Fruit fly (Drosophila melanogaster) whole organism: ENCODE measurements around the gene Pkcdelta.

Experiments
- CG8478 ChIP-seq: fragments of >200 bp; optimal IDR thresholded peaks from 2 replicates; lab custom pipeline; 2018; ENCODE audit warnings: inconsistent platforms
- Dll ChIP-seq: fragments of >200 bp; optimal IDR thresholded peaks from 2 replicates; lab custom pipeline; 2017
- EcR ChIP-seq, 2 experiments: fragments of >200 bp; optimal IDR thresholded peaks; 2 replicates each; lab custom pipeline; 2017; ENCODE audit warnings: missing biosample characterization in 2 of 2, missing genetic modification characterization in 2 of 2, missing genetic modification reagents in 2 of 2
- pan ChIP-seq: fragments of >200 bp; optimal IDR thresholded peaks from 2 replicates; lab custom pipeline; 2017
- psq ChIP-seq: fragments of >200 bp; optimal IDR thresholded peaks from 2 replicates; lab custom pipeline; 2017
- usp ChIP-seq: fragments of >200 bp; optimal IDR thresholded peaks from 2 replicates; lab custom pipeline; 2017; ENCODE audit warnings: missing biosample characterization, missing genetic modification characterization, mixed read lengths

The Pkcdelta gene

dm6 chrX:12431924-12432323 is at the start of gene Pkcdelta:
Gene Pkcdelta (plus strand): TSS chrX:12432224.
- TF ChIP-seq psq (lab: Kevin White, UChicago), result no peak
- no peak for TF ChIP-seq CG8478
- TF ChIP-seq usp (GFP tag; lab: Kevin White, UChicago), result no peak
- TF ChIP-seq EcR (GFP tag; optimal IDR thresholded peaks at IDR 0.05; lab: Kevin White, UChicago), result no peak
- TF ChIP-seq pan (lab: Kevin White, UChicago), result no peak
- TF ChIP-seq Dll, result no peak

dm6 chrX:12386255-12386654 is 45.8 kb upstream of the Pkcdelta start:
- TF ChIP-seq pan (lab: Kevin White, UChicago), result no peak
- TF ChIP-seq Dll, result no peak
- no peak for TF ChIP-seq CG8478
- no peak for TF ChIP-seq usp (GFP tag; lab: Kevin White, UChicago)
- no peak for TF ChIP-seq psq (lab: Kevin White, UChicago)
- no peak for TF ChIP-seq EcR (GFP tag; optimal IDR thresholded peaks at IDR 0.05; lab: Kevin White, UChicago)

- TF ChIP-seq Dll, result no peak
- no peak for TF ChIP-seq psq (lab: Kevin White, UChicago)
- TF ChIP-seq CG8478, result no peak
- TF ChIP-seq EcR (GFP tag; optimal IDR thresholded peaks at IDR 0.05; lab: Kevin White, UChicago), result no peak
- no peak for TF ChIP-seq usp (GFP tag; lab: Kevin White, UChicago)
- TF ChIP-seq pan (lab: Kevin White, UChicago), result no peak
These were observed 42.9 kb upstream of the Pkcdelta start for dm6 chrX:12389138-12389537.

dm6 chrX:12391732-12392131 is 40.3 kb upstream of the Pkcdelta start:
- no peak for TF ChIP-seq usp (GFP tag; lab: Kevin White, UChicago)
- TF ChIP-seq Dll, result no peak
- TF ChIP-seq pan (lab: Kevin White, UChicago), result no peak
- no peak for TF ChIP-seq EcR (GFP tag; optimal IDR thresholded peaks at IDR 0.05; lab: Kevin White, UChicago)
- TF ChIP-seq CG8478, result no peak
- no peak for TF ChIP-seq psq (lab: Kevin White, UChicago)

dm6 chrX:12408377-12408911 is 23.6 kb upstream of the Pkcdelta start, which contains the start of the genes CG32651 and CG2574:
Gene CG32651 (minus strand): TSS chrX:12408477.
Gene CG2574 (plus strand): TSS chrX:12408861.
- TF ChIP-seq CG8478 (no peak), psq (lab: Kevin White, UChicago) (no peak), usp (GFP tag; lab: Kevin White, UChicago) (no peak), pan (lab: Kevin White, UChicago) (no peak), EcR (GFP tag; optimal IDR thresholded peaks at IDR 0.05; lab: Kevin White, UChicago) (no peak), Dll (no peak)

dm6 chrX:12431466-12431865 is 558 bp upstream of the Pkcdelta start:
- TF ChIP-seq EcR (GFP tag; optimal IDR thresholded peaks at IDR 0.05; lab: Kevin White, UChicago), result no peak
- no peak for TF ChIP-seq psq (lab: Kevin White, UChicago)

- TF ChIP-seq EcR (GFP tag; optimal IDR thresholded peaks at IDR 0.05; lab: Kevin White, UChicago) (no peak), CG8478 (no peak), psq (lab: Kevin White, UChicago) (no peak)
These were observed 2.6 kb downstream of the Pkcdelta start for dm6 chrX:12434604-12435003.

- TF ChIP-seq psq (lab: Kevin White, UChicago) (no peak), EcR (GFP tag; optimal IDR thresholded peaks at IDR 0.05; lab: Kevin White, UChicago) (no peak), Dll (no peak), CG8478 (no peak), pan (lab: Kevin White, UChicago) (no peak), usp (GFP tag; lab: Kevin White, UChicago) (no peak)
These were observed 5.1 kb downstream of the Pkcdelta start for dm6 chrX:12437099-12437498.

- TF ChIP-seq EcR (GFP tag; optimal IDR thresholded peaks at IDR 0.05; lab: Kevin White, UChicago) (no peak), Dll (no peak), psq (lab: Kevin White, UChicago) (no peak), pan (lab: Kevin White, UChicago) (no peak)
These were observed 15.8 kb downstream of the Pkcdelta start for dm6 chrX:12447874-12448273.

- TF ChIP-seq EcR (GFP tag; optimal IDR thresholded peaks at IDR 0.05; lab: Kevin White, UChicago), result no peak
- no peak for TF ChIP-seq psq (lab: Kevin White, UChicago)
- no peak for TF ChIP-seq usp (GFP tag; lab: Kevin White, UChicago)
- TF ChIP-seq pan (lab: Kevin White, UChicago), result no peak
- no peak for TF ChIP-seq Dll
These were observed 21.7 kb downstream of the Pkcdelta start for dm6 chrX:12453704-12454103.

dm6 chrX:12454358-12454757 is 22.3 kb downstream of the Pkcdelta start, which contains the start of gene CG15927:
Gene CG15927 (plus strand): TSS chrX:12454729.
- TF ChIP-seq Dll, result no peak
- TF ChIP-seq CG8478, result no peak
- TF ChIP-seq EcR (GFP tag; optimal IDR thresholded peaks at IDR 0.05; lab: Kevin White, UChicago), result no peak
- no peak for TF ChIP-seq usp (GFP tag; lab: Kevin White, UChicago)
- TF ChIP-seq pan (lab: Kevin White, UChicago), result no peak
- no peak for TF ChIP-seq psq (lab: Kevin White, UChicago)

dm6 chrX:12455891-12456290 is 23.9 kb downstream of the Pkcdelta start:
- no peak for TF ChIP-seq psq (lab: Kevin White, UChicago)
- no peak for TF ChIP-seq usp (GFP tag; lab: Kevin White, UChicago)
- TF ChIP-seq Dll, result no peak
- no peak for TF ChIP-seq CG8478
- TF ChIP-seq pan (lab: Kevin White, UChicago), result no peak
- TF ChIP-seq EcR (GFP tag; optimal IDR thresholded peaks at IDR 0.05; lab: Kevin White, UChicago), result no peak

- TF ChIP-seq Dll (no peak), pan (lab: Kevin White, UChicago) (no peak), psq (lab: Kevin White, UChicago) (no peak), CG8478 (no peak), EcR (GFP tag; optimal IDR thresholded peaks at IDR 0.05; lab: Kevin White, UChicago) (no peak), usp (GFP tag; lab: Kevin White, UChicago) (no peak)
These were observed 25.7 kb downstream of the Pkcdelta start, which contains the start of gene CG15731 for dm6 chrX:12457713-12458233. Gene CG15731 (minus strand): TSS chrX:12457763.
